Worm (Caenorhabditis elegans) whole organism, young adult: ENCODE results near the gene str-44.

Source experiments
- K11D2.4 ChIP-seq: fragments of 200-800 bp; sonication (Bioruptor generic); IDR thresholded peaks from 2 replicates; pipeline ENCODE4 v1.3.6; 2022; ENCODE audit warnings: missing genetic modification reagents, missing genetic modification characterization, missing compliant biosample characterization
- T26A5.8 ChIP-seq: sonication (generic microtip); optimal IDR thresholded peaks from 2 replicates; lab custom pipeline; 2016; ENCODE audit warnings: missing genetic modification characterization, missing compliant biosample characterization
- nfya-2 ChIP-seq: fragments of 200-800 bp; sonication (Bioruptor generic); IDR thresholded peaks from 2 replicates; pipeline ENCODE4 v1.3.6; 2022; ENCODE audit warnings: missing genetic modification reagents, missing genetic modification characterization, missing compliant biosample characterization
- rec-8 ChIP-seq, 2 experiments: sonication (generic microtip); optimal IDR thresholded peaks; 2 replicates each; lab custom pipeline; 2016; ENCODE audit warnings: mild to moderate bottlenecking in 2 of 2, missing genetic modification characterization in 2 of 2, missing genetic modification reagents in 2 of 2, missing genotype in 2 of 2, missing biosample characterization in 1 of 2, missing compliant biosample characterization in 1 of 2, moderate library complexity in 1 of 2
- snpc-1.1 ChIP-seq: sonication (generic microtip); optimal IDR thresholded peaks from 2 replicates; lab custom pipeline; 2017; ENCODE audit warnings: missing genetic modification characterization, mild to moderate bottlenecking, missing compliant biosample characterization, antibody characterized with exemption, moderate library complexity, missing genotype, missing genetic modification reagents; ENCODE audit not compliant: insufficient read depth
- unc-130 ChIP-seq: sonication (generic microtip); optimal IDR thresholded peaks from 2 replicates; lab custom pipeline; 2016; ENCODE audit warnings: missing genetic modification reagents, missing genetic modification characterization, missing compliant biosample characterization
- ztf-28 ChIP-seq: fragments of 200-800 bp; sonication (Bioruptor generic); IDR thresholded peaks from 2 replicates; pipeline ENCODE4 v1.3.6; 2022; ENCODE audit warnings: missing genetic modification reagents, missing genetic modification characterization, missing compliant biosample characterization

DNA sequence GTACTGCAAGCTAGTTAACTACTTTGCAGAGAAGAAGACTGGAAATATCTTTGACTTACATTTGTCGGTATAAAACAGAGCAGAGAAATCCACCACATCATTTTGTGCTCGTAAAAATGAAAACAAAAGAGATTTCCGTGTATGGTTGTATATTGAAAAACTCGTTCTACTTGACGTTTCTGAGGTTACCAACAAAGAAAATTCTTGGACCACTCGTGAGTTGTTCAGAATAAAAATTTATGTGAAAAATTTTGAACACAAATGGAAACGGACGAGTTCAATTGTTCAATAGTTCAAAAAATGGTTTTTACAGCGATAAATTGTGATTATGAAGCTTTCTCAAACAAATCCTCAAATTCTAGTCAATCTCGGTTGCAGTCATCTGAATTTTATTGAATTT lies 7.6 kb downstream of the str-44 start, which contains the start of gene clec-179:
- TF ChIP-seq unc-130 (GFP tag; lab: Kevin White, UChicago) (no peak), T26A5.8 (tag; lab: Kevin White, UChicago) (no peak), rec-8 (tag; optimal IDR thresholded peaks at IDR 0.05; lab: Kevin White, UChicago) (no peak), K11D2.4 (no peak), nfya-2 (GFP tag; lab: Robert Waterston, UW) (no peak), ztf-28 (GFP tag; lab: Robert Waterston, UW) (no peak), snpc-1.1 (no peak)
